Worm (Caenorhabditis elegans): Measurements from ENCODE around the gene puf-3.

DNA sequence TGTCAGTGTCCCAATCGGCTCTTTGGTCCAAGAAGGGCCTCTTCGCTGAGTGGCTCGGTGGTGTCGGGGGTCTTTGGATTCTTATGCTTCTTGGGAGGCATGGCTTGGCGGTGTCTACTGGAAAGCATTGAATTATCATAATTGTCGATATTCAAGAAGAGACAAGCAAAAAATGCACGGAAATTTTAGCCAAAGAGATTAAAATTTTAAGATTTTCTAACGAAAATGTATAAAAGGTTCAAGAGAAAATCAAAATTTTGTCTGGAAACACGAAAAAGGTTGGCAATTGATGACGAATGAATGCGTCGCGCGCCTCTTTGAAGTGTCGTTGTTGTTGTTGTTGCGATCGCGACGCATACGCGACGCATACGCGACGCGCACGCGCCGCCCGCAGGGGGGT lies 51.1 kb downstream of the puf-3 start, which contains the start of gene Y38H8A.12:
- TF ChIP-seq hnd-1 (tag; optimal IDR thresholded peaks at IDR 0.05) (no peak), ceh-36 (tag; optimal IDR thresholded peaks at IDR 0.05) (no peak), ama-1 (optimal IDR thresholded peaks at IDR 0.05) (no peak), F13C5.2 (tag; optimal IDR thresholded peaks at IDR 0.05) (no peak), flt-1 (GFP tag; IDR thresholded peaks at IDR 0.05) (no peak), ceh-13 (GFP tag; optimal IDR thresholded peaks at IDR 0.05) (no peak), pes-1 (GFP tag; IDR thresholded peaks at IDR 0.05) (no peak), tbx-11 (GFP tag; IDR thresholded peaks at IDR 0.05) (no peak), tbx-37 (GFP tag; conservative IDR thresholded peaks at IDR 0.05) (no peak), aly-1 (tag; optimal IDR thresholded peaks at IDR 0.05) (no peak), hmbx-1 (tag; optimal IDR thresholded peaks at IDR 0.05) (no peak), ets-7 (tag; optimal IDR thresholded peaks at IDR 0.05) (no peak), hmg-4 (GFP tag; optimal IDR thresholded peaks at IDR 0.05) (no peak), B0310.2 (tag; optimal IDR thresholded peaks at IDR 0.05) (no peak)

All from whole organism, early embryonic.